Worm (Caenorhabditis elegans) whole organism, L4 larva: ENCODE measurements around the gene F02E11.3.

Experiments used
- D1046.2 ChIP-seq: fragments of 200-800 bp; sonication (Bioruptor generic); IDR thresholded peaks from 2 replicates; pipeline ENCODE4 v1.3.6; 2022; ENCODE audit warnings: missing genetic modification characterization, missing compliant biosample characterization
- F26F4.8 ChIP-seq: fragments of 200-800 bp; sonication (Bioruptor generic); conservative IDR thresholded peaks from 2 replicates; pipeline ENCODE4 v1.3.6; 2022; ENCODE audit warnings: missing genetic modification characterization, missing compliant biosample characterization
- Y48G9A.11 ChIP-seq: fragments of 200-800 bp; sonication (Bioruptor generic); IDR thresholded peaks from 2 replicates; pipeline ENCODE4 v1.3.6; 2022; ENCODE audit warnings: missing genetic modification reagents, missing genetic modification characterization, missing compliant biosample characterization
- Y75B8A.6 ChIP-seq: fragments of 200-800 bp; sonication (Bioruptor generic); IDR thresholded peaks from 2 replicates; pipeline ENCODE4 v1.3.6; 2022; ENCODE audit warnings: missing genetic modification reagents, missing genetic modification characterization, missing compliant biosample characterization
- aha-1 ChIP-seq: fragments of 150-350 bp; peaks from one replicate; lab custom pipeline; 2014; ENCODE audit warnings: missing biosample characterization, missing genetic modification characterization
- ceh-28 ChIP-seq: fragments of 150-350 bp; optimal IDR thresholded peaks from 2 replicates; lab custom pipeline; 2014; ENCODE audit warnings: missing biosample characterization, missing genetic modification reagents, missing genetic modification characterization
- ceh-62 ChIP-seq: sonication (generic microtip); optimal IDR thresholded peaks from 2 replicates; lab custom pipeline; 2017; ENCODE audit warnings: missing biosample characterization, missing genetic modification characterization
- ceh-82 ChIP-seq: sonication (generic microtip); optimal IDR thresholded peaks from 2 replicates; lab custom pipeline; 2017; ENCODE audit warnings: missing biosample characterization, missing genetic modification characterization
- cey-2 ChIP-seq: sonication (generic microtip); optimal IDR thresholded peaks from 3 replicates; lab custom pipeline; 2017; ENCODE audit warnings: missing genetic modification characterization, mild to moderate bottlenecking, missing compliant biosample characterization, antibody characterized with exemption, borderline replicate concordance; ENCODE audit not compliant: insufficient read depth
- ctbp-1 ChIP-seq: fragments of 200-800 bp; sonication (Bioruptor generic); IDR thresholded peaks from 2 replicates; pipeline ENCODE4 v1.3.6; 2022; ENCODE audit warnings: missing genetic modification reagents, missing genetic modification characterization, missing compliant biosample characterization
- daf-16 ChIP-seq, 3 experiments: sonication (generic microtip); optimal IDR thresholded peaks; 2 replicates each; lab custom pipeline; 2016 to 2017; ENCODE audit warnings: missing genetic modification characterization in 3 of 3, missing genetic modification reagents in 3 of 3, mild to moderate bottlenecking in 2 of 3, missing compliant biosample characterization in 2 of 3, missing biosample characterization in 1 of 3, moderate library complexity in 1 of 3
- daf-8 ChIP-seq: fragments of 200-800 bp; sonication (Bioruptor generic); IDR thresholded peaks from 2 replicates; pipeline ENCODE4 v1.3.6; 2022; ENCODE audit warnings: missing genetic modification characterization, missing compliant biosample characterization
- dmd-6 ChIP-seq: fragments of 200-800 bp; sonication (Bioruptor generic); IDR thresholded peaks from 2 replicates; pipeline ENCODE4 v1.3.6; 2022; ENCODE audit warnings: missing genetic modification reagents, missing genetic modification characterization, missing compliant biosample characterization
- dmd-9 ChIP-seq: fragments of 200-800 bp; sonication (Bioruptor generic); IDR thresholded peaks from 2 replicates; pipeline ENCODE4 v1.3.6; 2022; ENCODE audit warnings: missing genetic modification reagents, missing genetic modification characterization, missing compliant biosample characterization
- dpl-1 ChIP-seq: fragments of 150-350 bp; optimal IDR thresholded peaks from 2 replicates; lab custom pipeline; 2014; ENCODE audit warnings: missing biosample characterization, missing genetic modification reagents, missing genetic modification characterization
- egl-43 ChIP-seq: fragments of 200-800 bp; sonication (Bioruptor generic); IDR thresholded peaks from 2 replicates; pipeline ENCODE4 v1.3.6; 2022; ENCODE audit warnings: missing genetic modification reagents, missing genetic modification characterization, missing compliant biosample characterization
- fkh-10 ChIP-seq: fragments of 150-350 bp; optimal IDR thresholded peaks from 2 replicates; lab custom pipeline; 2014; ENCODE audit warnings: missing biosample characterization, missing genetic modification reagents, missing genetic modification characterization
- hlh-11 ChIP-seq: fragments of 200-800 bp; sonication (Bioruptor generic); optimal IDR thresholded peaks from 2 replicates; lab custom pipeline; 2018; ENCODE audit warnings: mild to moderate bottlenecking, missing genetic modification characterization, missing compliant biosample characterization
- hlh-30 ChIP-seq: sonication (generic microtip); optimal IDR thresholded peaks from 2 replicates; lab custom pipeline; 2017; ENCODE audit warnings: antibody characterized with exemption, mild to moderate bottlenecking, missing genetic modification characterization, missing compliant biosample characterization; ENCODE audit not compliant: insufficient read depth
- jun-1 ChIP-seq: fragments of 150-350 bp; optimal IDR thresholded peaks from 2 replicates; lab custom pipeline; 2014; ENCODE audit warnings: missing biosample characterization, missing genetic modification reagents, missing genetic modification characterization
- lin-1 ChIP-seq: fragments of 200-800 bp; sonication (Bioruptor generic); IDR thresholded peaks from 2 replicates; pipeline ENCODE4 v1.3.6; 2022; ENCODE audit warnings: missing genetic modification reagents, missing genetic modification characterization, missing compliant biosample characterization
- lin-13 ChIP-seq: fragments of 150-350 bp; optimal IDR thresholded peaks from 2 replicates; lab custom pipeline; 2014; ENCODE audit warnings: missing biosample characterization, missing genetic modification reagents, missing genetic modification characterization
- lin-29 ChIP-seq: fragments of 200-800 bp; sonication (Bioruptor generic); IDR thresholded peaks from 2 replicates; pipeline ENCODE4 v1.3.6; 2022; ENCODE audit warnings: missing genetic modification reagents, missing genetic modification characterization, missing compliant biosample characterization
- lin-38 ChIP-seq: fragments of 200-800 bp; sonication (Bioruptor generic); IDR thresholded peaks from 2 replicates; pipeline ENCODE4 v1.3.6; 2022; ENCODE audit warnings: missing genetic modification reagents, missing genetic modification characterization, missing compliant biosample characterization
- mep-1 ChIP-seq: fragments of 150-350 bp; sonication (generic microtip); optimal IDR thresholded peaks from 3 replicates; lab custom pipeline; 2014; ENCODE audit warnings: missing biosample characterization, missing genetic modification characterization
- mes-2 ChIP-seq: sonication (generic microtip); optimal IDR thresholded peaks from 2 replicates; lab custom pipeline; 2016; ENCODE audit warnings: missing genotype, mild to moderate bottlenecking, missing genetic modification characterization, missing compliant biosample characterization; ENCODE audit not compliant: poor library complexity, severe bottlenecking
- mxl-3 ChIP-seq: fragments of 200-800 bp; sonication (Bioruptor generic); optimal IDR thresholded peaks from 2 replicates; lab custom pipeline; 2018; ENCODE audit warnings: mild to moderate bottlenecking, missing genetic modification characterization, missing compliant biosample characterization
- nhr-10 ChIP-seq: fragments of 150-350 bp; optimal IDR thresholded peaks from 2 replicates; lab custom pipeline; 2014; ENCODE audit warnings: missing biosample characterization, missing genetic modification characterization
- nhr-102 ChIP-seq: sonication (generic microtip); optimal IDR thresholded peaks from 2 replicates; lab custom pipeline; 2016; ENCODE audit warnings: mild to moderate bottlenecking, missing genetic modification characterization, moderate library complexity, missing compliant biosample characterization
- nhr-111 ChIP-seq: fragments of 200-800 bp; sonication (Bioruptor generic); optimal IDR thresholded peaks from 2 replicates; lab custom pipeline; 2018; ENCODE audit warnings: mild to moderate bottlenecking, missing genetic modification characterization, missing compliant biosample characterization
- nhr-28 ChIP-seq: fragments of 150-350 bp; optimal IDR thresholded peaks from 2 replicates; lab custom pipeline; 2014; ENCODE audit warnings: missing biosample characterization, missing genetic modification characterization
- nhr-48 ChIP-seq: sonication (generic microtip); optimal IDR thresholded peaks from 2 replicates; lab custom pipeline; 2016; ENCODE audit warnings: mild to moderate bottlenecking, missing genetic modification characterization, missing compliant biosample characterization
- nhr-77 ChIP-seq: fragments of 150-350 bp; optimal IDR thresholded peaks from 2 replicates; lab custom pipeline; 2014; ENCODE audit warnings: missing biosample characterization, missing genetic modification characterization
- pha-4 ChIP-seq, 2 experiments: fragments of 150-350 bp in 1 of 2; fragments of 200-800 bp in 1 of 2; sonication (Bioruptor generic) in 1 of 2; IDR thresholded peaks in 1 of 2; optimal IDR thresholded peaks in 1 of 2; 2 replicates each; pipeline versions ENCODE4 v1.3.6 to Lab custom; 2014 to 2022; ENCODE audit warnings: missing genetic modification characterization in 2 of 2, missing genetic modification reagents in 2 of 2, missing biosample characterization in 1 of 2, missing compliant biosample characterization in 1 of 2
- php-3 ChIP-seq: fragments of 200-800 bp; sonication (Bioruptor generic); IDR thresholded peaks from 2 replicates; pipeline ENCODE4 v1.3.6; 2022; ENCODE audit warnings: missing genetic modification reagents, missing genetic modification characterization, missing compliant biosample characterization
- pqm-1 ChIP-seq: sonication (generic microtip); optimal IDR thresholded peaks from 2 replicates; lab custom pipeline; 2017; ENCODE audit warnings: missing biosample characterization, missing genetic modification characterization
- set-16 ChIP-seq: fragments of 200-800 bp; sonication (Bioruptor generic); IDR thresholded peaks from 2 replicates; pipeline ENCODE4 v1.3.6; 2022; ENCODE audit warnings: missing genetic modification reagents, missing genetic modification characterization, missing compliant biosample characterization
- skn-1 ChIP-seq: fragments of 150-350 bp; optimal IDR thresholded peaks from 2 replicates; lab custom pipeline; 2014; ENCODE audit warnings: missing biosample characterization, missing genetic modification characterization
- snpc-4 ChIP-seq: fragments of 150-350 bp; optimal IDR thresholded peaks from 2 replicates; lab custom pipeline; 2014; ENCODE audit warnings: missing biosample characterization, missing genetic modification characterization
- unc-39 ChIP-seq: sonication (generic microtip); optimal IDR thresholded peaks from 2 replicates; lab custom pipeline; 2017; ENCODE audit warnings: missing biosample characterization, missing genetic modification characterization
- unc-62 ChIP-seq, 3 experiments: fragments of 150-350 bp in 1 of 3; sonication (generic microtip); optimal IDR thresholded peaks in 2 of 3; peaks in 1 of 3; 1 replicate in 1 of 3; 2 replicates in 2 of 3; lab custom pipeline; 2014 to 2017; ENCODE audit warnings: missing biosample characterization in 3 of 3, missing genetic modification characterization in 3 of 3, missing genetic modification reagents in 3 of 3, missing genotype in 1 of 3
- vab-7 ChIP-seq: fragments of 200-800 bp; sonication (Bioruptor generic); IDR thresholded peaks from 2 replicates; pipeline ENCODE4 v1.3.6; 2022; ENCODE audit warnings: missing genetic modification reagents, missing genetic modification characterization, missing compliant biosample characterization
- zip-11 ChIP-seq: fragments of 200-800 bp; sonication (Bioruptor generic); IDR thresholded peaks from 2 replicates; pipeline ENCODE4 v1.3.6; 2022; ENCODE audit warnings: missing genetic modification characterization, missing compliant biosample characterization
- ztf-7 ChIP-seq: fragments of 150-350 bp; optimal IDR thresholded peaks from 2 replicates; lab custom pipeline; 2014; ENCODE audit warnings: missing biosample characterization, missing genetic modification characterization

F02E11.3 gene

DNA sequence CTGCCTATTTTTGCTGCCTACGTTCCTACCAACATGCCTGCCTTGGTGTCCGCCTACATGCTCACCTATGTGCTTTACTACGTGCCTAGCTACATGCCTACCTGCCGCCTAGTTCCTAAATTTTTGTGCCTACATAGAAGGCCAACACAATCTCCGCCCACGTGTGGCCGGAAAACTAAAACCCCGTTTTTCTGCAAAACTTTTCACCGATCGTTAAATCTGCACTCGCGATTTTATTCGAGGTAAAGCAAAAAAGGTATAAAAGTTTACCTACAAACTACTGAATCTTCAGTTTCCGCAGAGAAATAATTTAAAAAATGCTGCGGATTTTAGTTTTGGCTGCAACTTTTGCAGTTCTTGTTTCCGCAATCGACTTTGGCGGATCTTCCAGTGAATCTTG is 25.4 kb downstream of the F02E11.3 start, which contains the start of gene clec-124:
Gene clec-124, plus strand, starts transcription at position 301 of the 400 bp plus-strand sequence.
- no peak for TF ChIP-seq nhr-48
- TF ChIP-seq fkh-10 (GFP tag; lab: Kevin White, UChicago) = no peak
- no peak for TF ChIP-seq nhr-111 (GFP tag; lab: Kevin White, UChicago)
- no peak for TF ChIP-seq lin-38
- TF ChIP-seq pqm-1 = no peak
- TF ChIP-seq unc-39 (tag; lab: Kevin White, UChicago) = no peak
- no peak for TF ChIP-seq dmd-9
- TF ChIP-seq daf-8 (GFP tag; lab: Robert Waterston, UW) = no peak
- TF ChIP-seq hlh-30 (tag; lab: Kevin White, UChicago) = no peak
- no peak for TF ChIP-seq D1046.2 (GFP tag; lab: Robert Waterston, UW)
- TF ChIP-seq ztf-7 (tag; lab: Kevin White, UChicago) = no peak
- no peak for TF ChIP-seq mep-1
- no peak for TF ChIP-seq vab-7 (GFP tag; lab: Robert Waterston, UW)
- no peak for TF ChIP-seq aha-1 (tag; lab: Kevin White, UChicago)
- TF ChIP-seq nhr-28 (tag; lab: Kevin White, UChicago) = no peak
- TF ChIP-seq ctbp-1 (GFP tag; lab: Robert Waterston, UW) = no peak
- no peak for TF ChIP-seq F26F4.8 (GFP tag; lab: Robert Waterston, UW)
- TF ChIP-seq Y75B8A.6 (GFP tag; lab: Robert Waterston, UW) = no peak
- TF ChIP-seq Y48G9A.11 (GFP tag; lab: Robert Waterston, UW) = no peak
- TF ChIP-seq egl-43 (GFP tag; lab: Robert Waterston, UW) = no peak

DNA sequence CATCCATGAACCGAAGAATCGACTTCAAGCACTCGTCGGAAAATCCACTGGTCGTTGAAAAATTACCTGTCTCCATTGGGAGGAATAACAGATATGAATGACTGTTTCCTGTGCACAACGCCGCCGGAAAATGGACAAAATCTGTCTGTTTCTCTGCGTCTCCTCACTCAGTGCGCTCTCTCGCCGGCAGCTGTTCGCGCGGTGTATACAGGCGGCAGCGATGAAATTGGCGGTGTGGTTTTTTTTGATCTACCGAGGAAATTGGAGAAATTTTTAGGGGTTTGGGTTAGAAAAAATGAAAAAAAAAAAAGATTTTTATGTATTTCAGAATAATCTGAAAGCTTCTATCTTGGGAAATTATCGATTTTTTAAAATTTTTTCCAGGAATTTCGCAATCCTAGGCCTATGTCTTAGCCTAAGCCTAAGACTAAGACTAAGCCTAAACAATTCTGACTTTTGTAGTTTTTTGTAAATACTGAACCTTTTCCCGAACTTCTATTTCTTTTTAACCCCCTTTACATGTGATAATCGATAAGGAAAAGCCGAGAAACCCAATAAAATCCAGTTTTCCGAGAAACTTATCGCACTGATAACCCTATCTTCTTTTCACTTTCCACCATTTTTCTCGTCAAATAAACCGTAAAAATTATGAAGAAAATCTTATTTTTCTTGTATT is 26.6 kb downstream of the F02E11.3 start, which contains the start of the genes fbxc-50 and C17F4.2:
Gene fbxc-50, minus strand, starts transcription at position 81 of the 676 bp plus-strand sequence.
Gene C17F4.2, plus strand, starts transcription at position 626 of the 676 bp plus-strand sequence.
- TF ChIP-seq ceh-82 (tag; lab: Kevin White, UChicago) = no peak
- no peak for TF ChIP-seq snpc-4
- no peak for TF ChIP-seq nhr-10 (tag; lab: Kevin White, UChicago)

DNA sequence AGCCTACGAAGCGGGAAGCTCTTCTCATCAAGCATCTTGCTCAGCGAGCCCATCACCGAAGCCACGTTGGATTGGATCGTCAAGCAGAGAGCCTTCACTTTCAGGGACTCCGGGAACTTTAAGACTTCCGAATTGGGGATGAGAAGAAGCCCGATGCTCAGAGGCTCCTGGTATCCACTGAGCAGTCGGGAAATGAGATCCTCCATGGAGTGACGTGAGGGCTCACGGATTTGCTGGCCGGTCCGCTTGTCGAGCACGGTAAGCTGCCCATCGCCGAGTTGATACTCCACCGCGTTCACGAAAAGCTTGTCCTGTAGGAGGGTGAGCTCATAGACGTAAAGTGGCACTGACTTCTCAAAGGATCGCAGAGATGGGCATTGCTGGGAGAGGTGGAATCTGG is 27.3 kb downstream of the F02E11.3 start:
- TF ChIP-seq set-16 (peak; percentile 58; the same call in 1 of the 2 replicates), lin-13 (GFP tag; lab: Kevin White, UChicago) (no peak)

DNA sequence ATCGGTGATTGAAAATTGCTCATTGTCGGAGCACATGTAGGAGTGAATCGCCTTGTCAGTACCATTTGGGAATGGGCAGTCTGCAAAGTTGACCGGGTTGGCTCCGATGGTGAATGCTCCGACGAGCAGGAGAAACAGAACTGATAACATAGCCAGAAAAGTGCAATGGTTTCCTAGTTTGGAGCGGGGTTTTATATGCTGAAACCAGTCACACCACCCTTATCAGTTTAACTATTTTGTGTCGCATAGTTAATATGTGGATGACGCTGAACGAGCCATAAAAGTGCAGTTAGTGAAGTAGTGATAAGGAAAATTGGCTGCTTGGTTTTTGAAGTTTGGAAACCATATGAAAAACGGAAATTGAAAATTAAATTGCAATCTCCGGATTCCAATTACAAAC is 29.0 kb downstream of the F02E11.3 start, which contains the start of gene C17F4.7:
Gene C17F4.7, minus strand, starts transcription at position 180 of the 400 bp plus-strand sequence.
- TF ChIP-seq lin-1 (GFP tag; lab: Robert Waterston, UW) (peak; percentile 77; the same call in 1 of the 2 replicates), mxl-3 (GFP tag; lab: Kevin White, UChicago) (peak; percentile 62), cey-2 (tag; lab: Kevin White, UChicago) (no peak), pqm-1 (peak; percentile 84), zip-11 (GFP tag; lab: Robert Waterston, UW) (no peak), unc-62 (GFP tag; optimal IDR thresholded peaks at IDR 0.05 in 1 of 2; lab: Kevin White, UChicago) (peak in 1 of 2 experiments; percentile 80), unc-62 (tag; optimal IDR thresholded peaks at IDR 0.05; lab: Kevin White, UChicago) (no peak), php-3 (GFP tag; lab: Robert Waterston, UW) (peak; percentile 96), skn-1 (no peak), lin-29 (GFP tag; lab: Robert Waterston, UW) (no peak), dmd-6 (GFP tag; lab: Robert Waterston, UW) (peak; percentile 92), hlh-11 (peak; percentile 84), nhr-77 (tag; lab: Kevin White, UChicago) (peak; percentile 65), ceh-62 (no peak), pha-4 (GFP tag; IDR thresholded peaks at IDR 0.05; lab: Robert Waterston, UW) (no peak), pha-4 (tag; optimal IDR thresholded peaks at IDR 0.05; lab: Kevin White, UChicago) (no peak), daf-16 (GFP tag; optimal IDR thresholded peaks at IDR 0.05; lab: Kevin White, UChicago) (no peak), daf-16 (tag; optimal IDR thresholded peaks at IDR 0.05; lab: Kevin White, UChicago) (peak; percentile 77), mes-2 (peak; percentile 14), dpl-1 (GFP tag; lab: Kevin White, UChicago) (no peak), aha-1 (tag; lab: Kevin White, UChicago) (peak; percentile 62), jun-1 (peak; percentile 12), ceh-28 (tag; lab: Kevin White, UChicago) (no peak), nhr-102 (tag; lab: Kevin White, UChicago) (peak; percentile 41), nhr-48 (peak; percentile 37), hlh-30 (tag; lab: Kevin White, UChicago) (peak; percentile 2)
